Worm (Caenorhabditis elegans): Measurements from ENCODE around the gene ztf-31.

ztf-31 gene

ce11 chrIII:7273718-7274117 lies 32.6 kb downstream of the ztf-31 start:
- TF ChIP-seq efl-1 (optimal IDR thresholded peaks at IDR 0.05) (no peak), efl-1 (GFP tag; optimal IDR thresholded peaks at IDR 0.05 in 1 of 2) (peak in 1 of 2 experiments; percentile 72), lin-35 (GFP tag; optimal IDR thresholded peaks at IDR 0.05) (peak in 1 of 2 experiments; percentile 44), nhr-90 (tag; optimal IDR thresholded peaks at IDR 0.05; ENCODE audit: poor library complexity) (peak; percentile 46), grh-1 (GFP tag; IDR thresholded peaks at IDR 0.05) (0 out of 2 replicates have a peak, but pooled peaks have one; percentile 28), nhr-20 (tag; optimal IDR thresholded peaks at IDR 0.05) (peak; percentile 77), lin-14 (GFP tag; optimal IDR thresholded peaks at IDR 0.05) (peak; percentile 55), snu-23 (GFP tag; optimal IDR thresholded peaks at IDR 0.05) (peak; percentile 34), tbx-2 (tag; optimal IDR thresholded peaks at IDR 0.05) (peak; percentile 38), mep-1 (tag; optimal IDR thresholded peaks at IDR 0.05) (peak; percentile 35), ets-5 (GFP tag; IDR thresholded peaks at IDR 0.05) (no peak), hpl-2 (GFP tag; optimal IDR thresholded peaks at IDR 0.05) (no peak), blmp-1 (tag; optimal IDR thresholded peaks at IDR 0.05) (peak; percentile 56), unc-130 (tag; optimal IDR thresholded peaks at IDR 0.05) (peak; percentile 64), nhr-85 (tag) (peak; percentile 82), nhr-71 (tag; optimal IDR thresholded peaks at IDR 0.05) (peak; percentile 67), elt-3 (tag; optimal IDR thresholded peaks at IDR 0.05) (peak in 1 of 6 experiments; percentile 67), nhr-47 (tag; optimal IDR thresholded peaks at IDR 0.05) (peak; percentile 12), lsy-2 (tag; optimal IDR thresholded peaks at IDR 0.05) (no peak), nhr-19 (GFP tag; conservative IDR thresholded peaks at IDR 0.05) (0 out of 2 replicates have a peak, but pooled peaks have one; percentile 28), jun-1 (tag; optimal IDR thresholded peaks at IDR 0.05) (no peak), egl-27 (tag; optimal IDR thresholded peaks at IDR 0.05) (no peak), rnt-1 (tag; optimal IDR thresholded peaks at IDR 0.05) (no peak)

DNA sequence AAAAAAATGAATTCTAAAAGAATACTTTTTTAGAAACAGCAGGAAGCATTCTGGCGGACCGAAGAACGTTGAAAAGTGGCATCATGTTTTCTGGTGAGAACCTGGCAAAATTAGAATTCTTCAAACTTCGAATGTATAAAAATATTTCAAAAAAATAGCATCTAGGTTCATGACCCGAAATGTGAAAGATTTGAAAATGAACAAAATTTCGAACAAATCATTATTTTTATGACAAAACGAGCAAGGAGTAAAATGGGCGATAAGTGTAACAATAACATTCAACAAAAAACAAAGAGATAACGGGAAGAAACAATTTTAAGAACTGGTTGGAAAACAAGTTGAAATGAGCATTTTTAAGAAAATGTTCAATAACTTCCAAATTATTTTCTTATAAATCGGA lies 34.1 kb downstream of the ztf-31 start, which contains the start of gene psd-1:
psd-1 (minus strand) TSS at position 101 of the 400 bp plus-strand sequence.
- TF ChIP-seq irx-1 (tag; optimal IDR thresholded peaks at IDR 0.05), result no peak
- TF ChIP-seq ztf-11 (tag; optimal IDR thresholded peaks at IDR 0.05), result no peak
- TF ChIP-seq lin-13 (GFP tag; optimal IDR thresholded peaks at IDR 0.05), result no peak
- TF ChIP-seq ces-1 (GFP tag; optimal IDR thresholded peaks at IDR 0.05), result no peak
- no peak for TF ChIP-seq Y116A8C.19 (tag; optimal IDR thresholded peaks at IDR 0.05; ENCODE audit: borderline replicate concordance)
- TF ChIP-seq hlh-4 (tag; optimal IDR thresholded peaks at IDR 0.05), result no peak
- TF ChIP-seq C16A3.4 (tag; optimal IDR thresholded peaks at IDR 0.05), result no peak
- TF ChIP-seq skn-1 (tag; optimal IDR thresholded peaks at IDR 0.05), result no peak
- TF ChIP-seq unc-30 (tag; optimal IDR thresholded peaks at IDR 0.05), result no peak
- TF ChIP-seq jun-1 (tag; optimal IDR thresholded peaks at IDR 0.05), result no peak
- TF ChIP-seq snu-23 (GFP tag; optimal IDR thresholded peaks at IDR 0.05), result no peak
- no peak for TF ChIP-seq pqm-1 (tag; optimal IDR thresholded peaks at IDR 0.05)
- TF ChIP-seq sptf-1 (tag; optimal IDR thresholded peaks at IDR 0.05), result no peak
- TF ChIP-seq nhr-77 (tag; optimal IDR thresholded peaks at IDR 0.05), result no peak
- TF ChIP-seq nhr-19 (GFP tag; conservative IDR thresholded peaks at IDR 0.05), result no peak
- TF ChIP-seq mdl-1 (tag; optimal IDR thresholded peaks at IDR 0.05), result no peak
- no peak for TF ChIP-seq unc-62 (GFP tag; optimal IDR thresholded peaks at IDR 0.05)
- no peak for TF ChIP-seq lin-35 (GFP tag; optimal IDR thresholded peaks at IDR 0.05)

- TF ChIP-seq ces-1 (GFP tag; optimal IDR thresholded peaks at IDR 0.05) (no peak), Y116A8C.19 (tag; optimal IDR thresholded peaks at IDR 0.05; ENCODE audit: borderline replicate concordance) (no peak), elt-2 (tag; optimal IDR thresholded peaks at IDR 0.05) (peak; percentile 19), nhr-90 (tag; optimal IDR thresholded peaks at IDR 0.05; ENCODE audit: poor library complexity) (peak; percentile 52), isw-1 (GFP tag; IDR thresholded peaks at IDR 0.05) (peak; percentile 58), pax-3 (tag; optimal IDR thresholded peaks at IDR 0.05) (no peak), snu-23 (GFP tag; optimal IDR thresholded peaks at IDR 0.05) (peak; percentile 81), lir-3 (tag; optimal IDR thresholded peaks at IDR 0.05; ENCODE audit: poor library complexity) (peak; percentile 41), mep-1 (tag; optimal IDR thresholded peaks at IDR 0.05) (peak; percentile 55), irx-1 (tag; optimal IDR thresholded peaks at IDR 0.05) (peak; percentile 39), nhr-76 (tag; optimal IDR thresholded peaks at IDR 0.05) (no peak), lin-35 (GFP tag; optimal IDR thresholded peaks at IDR 0.05) (peak; percentile 96 to 99), nhr-28 (tag; optimal IDR thresholded peaks at IDR 0.05) (no peak), efl-1 (optimal IDR thresholded peaks at IDR 0.05) (peak; percentile 79 to 97), efl-1 (GFP tag; optimal IDR thresholded peaks at IDR 0.05 in 1 of 2) (peak; percentile 97 to 100), dsc-1 (tag; optimal IDR thresholded peaks at IDR 0.05) (peak; percentile 67), sup-37 (GFP tag; optimal IDR thresholded peaks at IDR 0.05) (no peak), nhr-85 (tag) (peak; percentile 83), ama-1 (optimal IDR thresholded peaks at IDR 0.05) (no peak), lin-15B (tag; optimal IDR thresholded peaks at IDR 0.05) (peak; percentile 53), lin-39 (tag; optimal IDR thresholded peaks at IDR 0.05) (peak; percentile 27), skn-1 (tag; optimal IDR thresholded peaks at IDR 0.05) (peak; percentile 25), sox-4 (tag; optimal IDR thresholded peaks at IDR 0.05) (peak; percentile 0)
Measured at ce11 chrIII:7277228-7277627, 36.1 kb downstream of the ztf-31 start, which contains the start of the genes spot-1 and B0361.11. Gene spot-1 (minus strand): TSS chrIII:7277274. Gene B0361.11 (plus strand): TSS chrIII:7277599.
